Worm (Caenorhabditis elegans): Measurements from ENCODE around the gene C04G6.11.

DNA sequence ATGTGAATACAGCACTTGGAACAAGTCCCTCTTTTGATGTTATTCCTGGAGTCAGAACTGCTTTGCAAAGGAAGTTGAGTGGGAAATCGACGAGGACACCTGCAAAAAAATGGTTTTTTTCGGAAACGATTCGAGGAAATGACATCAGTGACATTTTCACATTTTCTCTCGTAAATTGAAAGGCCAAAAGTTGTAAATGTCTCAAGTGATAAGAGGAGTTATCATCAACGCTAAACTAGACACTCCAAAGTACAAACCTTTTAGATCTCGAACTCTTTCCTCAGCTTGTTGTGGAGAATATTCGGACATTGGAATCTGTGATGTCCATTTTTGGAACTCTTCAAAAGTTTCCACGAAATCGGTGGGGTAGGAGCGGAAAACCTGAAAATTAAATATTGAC lies 19.4 kb downstream of the C04G6.11 start:
- no peak for TF ChIP-seq T22C8.4 (GFP tag; IDR thresholded peaks at IDR 0.05)
- TF ChIP-seq med-1 (GFP tag; optimal IDR thresholded peaks at IDR 0.05; ENCODE audit: insufficient read depth), result no peak
- no peak for TF ChIP-seq cog-1 (tag; optimal IDR thresholded peaks at IDR 0.05)
- no peak for TF ChIP-seq ztf-23 (GFP tag; IDR thresholded peaks at IDR 0.05)
- TF ChIP-seq klf-2 (GFP tag; conservative IDR thresholded peaks at IDR 0.05), result no peak
- TF ChIP-seq tab-1 (GFP tag; IDR thresholded peaks at IDR 0.05), result no peak
- no peak for TF ChIP-seq flt-1 (GFP tag; IDR thresholded peaks at IDR 0.05)
